Fruit fly (Drosophila melanogaster) whole organism, embryonic: ENCODE results near the gene Cdk5alpha.
A peak's percentile ranks its signal among the peaks of the same experiment; 100 is the strongest.

Experiments
- Bteb2 ChIP-seq: fragments of 200-800 bp; sonication (Bioruptor generic); optimal IDR thresholded peaks from 2 replicates; lab custom pipeline; 2016; ENCODE audit warnings: missing biosample characterization, missing genetic modification characterization
- CG10267 ChIP-seq: fragments of 200-800 bp; sonication (Bioruptor generic); optimal IDR thresholded peaks from 2 replicates; lab custom pipeline; 2018; ENCODE audit warnings: missing biosample characterization, mild to moderate bottlenecking, missing genetic modification characterization, moderate library complexity
- CG10366 ChIP-seq: fragments of 200-800 bp; sonication (Bioruptor generic); IDR thresholded peaks from 2 replicates; pipeline ENCODE4 v1.3.6; 2022; ENCODE audit warnings: missing biosample characterization, missing genetic modification characterization
- CG10654 ChIP-seq: fragments of 200-800 bp; sonication (Bioruptor generic); optimal IDR thresholded peaks from 2 replicates; lab custom pipeline; 2016; ENCODE audit warnings: missing biosample characterization, missing genetic modification characterization
- CG12155 ChIP-seq: fragments of 200-800 bp; sonication (Bioruptor generic); optimal IDR thresholded peaks from 3 replicates; lab custom pipeline; 2016; ENCODE audit warnings: missing biosample characterization, missing genetic modification characterization
- CG13287 ChIP-seq: fragments of 200-800 bp; sonication (Bioruptor generic); IDR thresholded peaks from 2 replicates; pipeline ENCODE4 v1.3.6; 2022; ENCODE audit warnings: missing biosample characterization, missing genetic modification characterization; ENCODE audit not compliant: partially characterized antibody
- CG14667 ChIP-seq: fragments of 200-800 bp; sonication (Bioruptor generic); IDR thresholded peaks from 2 replicates; pipeline ENCODE4 v1.3.6; 2022; ENCODE audit warnings: missing biosample characterization, missing genetic modification characterization
- CG14965 ChIP-seq: fragments of 200-800 bp; sonication (Bioruptor generic); optimal IDR thresholded peaks from 2 replicates; lab custom pipeline; 2016; ENCODE audit warnings: missing biosample characterization, missing genetic modification characterization, borderline replicate concordance
- CG15011 ChIP-seq: fragments of 200-800 bp; sonication (Bioruptor generic); optimal IDR thresholded peaks from 3 replicates; lab custom pipeline; 2018; ENCODE audit warnings: missing biosample characterization, mild to moderate bottlenecking, missing genetic modification characterization
- CG16813 ChIP-seq: fragments of 200-800 bp; sonication (Bioruptor generic); IDR thresholded peaks from 3 replicates; pipeline ENCODE4 v1.3.6; 2022; ENCODE audit warnings: missing biosample characterization, missing genetic modification characterization; ENCODE audit not compliant: partially characterized antibody
- CG16863 ChIP-seq: fragments of 200-800 bp; sonication (Bioruptor generic); optimal IDR thresholded peaks from 3 replicates; lab custom pipeline; 2016; ENCODE audit warnings: missing biosample characterization, missing genetic modification characterization
- CG17912 ChIP-seq: fragments of 200-800 bp; sonication (Bioruptor generic); optimal IDR thresholded peaks from 2 replicates; lab custom pipeline; 2018; ENCODE audit warnings: missing biosample characterization, mild to moderate bottlenecking, missing genetic modification characterization
- CG2199 ChIP-seq: fragments of 200-800 bp; sonication (Bioruptor generic); IDR thresholded peaks from 3 replicates; pipeline ENCODE4 v1.3.6; 2022; ENCODE audit warnings: missing biosample characterization, missing genetic modification characterization
- CG2875 ChIP-seq: fragments of 200-800 bp; sonication (Bioruptor generic); optimal IDR thresholded peaks from 2 replicates; lab custom pipeline; 2017; ENCODE audit warnings: missing biosample characterization, mild to moderate bottlenecking, missing genetic modification characterization, missing genetic modification reagents
- CG3065 ChIP-seq: fragments of 200-800 bp; sonication (Bioruptor generic); optimal IDR thresholded peaks from 2 replicates; lab custom pipeline; 2016; ENCODE audit warnings: missing biosample characterization, missing genetic modification characterization
- CG32532 ChIP-seq: fragments of 200-800 bp; sonication (Bioruptor generic); IDR thresholded peaks from 2 replicates; pipeline ENCODE4 v1.3.6; 2022; ENCODE audit warnings: missing biosample characterization, missing genetic modification characterization
- CG33557 ChIP-seq: fragments of 200-800 bp; sonication (Bioruptor generic); optimal IDR thresholded peaks from 2 replicates; lab custom pipeline; 2019; ENCODE audit warnings: missing biosample characterization, mild to moderate bottlenecking, missing genetic modification characterization, moderate library complexity
- CG43689 ChIP-seq: fragments of 200-800 bp; sonication (Bioruptor generic); IDR thresholded peaks from 2 replicates; pipeline ENCODE4 v1.3.6; 2022; ENCODE audit warnings: missing biosample characterization, missing genetic modification characterization
- CG4707 ChIP-seq: fragments of 200-800 bp; sonication (Bioruptor generic); optimal IDR thresholded peaks from 2 replicates; lab custom pipeline; 2018; ENCODE audit warnings: missing biosample characterization, mild to moderate bottlenecking, missing genetic modification characterization, moderate library complexity
- CG7556 ChIP-seq: fragments of 200-800 bp; sonication (Bioruptor generic); optimal IDR thresholded peaks from 2 replicates; lab custom pipeline; 2017; ENCODE audit warnings: missing biosample characterization, mild to moderate bottlenecking, missing genetic modification characterization
- CG7839 ChIP-seq: fragments of 200-800 bp; sonication (Bioruptor generic); optimal IDR thresholded peaks from 3 replicates; lab custom pipeline; 2018; ENCODE audit warnings: missing biosample characterization, mild to moderate bottlenecking, missing genetic modification characterization, moderate library complexity
- CG8290 ChIP-seq, 3 experiments: fragments of 200-800 bp; sonication (Bioruptor generic); optimal IDR thresholded peaks; 2 replicates each; lab custom pipeline; 2016 to 2019; ENCODE audit warnings: missing biosample characterization in 3 of 3, missing genetic modification characterization in 3 of 3, mild to moderate bottlenecking in 2 of 3, moderate library complexity in 1 of 3
- Dip2 ChIP-seq: fragments of 200-800 bp; sonication (Bioruptor generic); IDR thresholded peaks from 2 replicates; pipeline ENCODE4 v1.3.6; 2022; ENCODE audit warnings: missing biosample characterization, missing genetic modification characterization
- ERR ChIP-seq: fragments of 200-800 bp; sonication (Bioruptor generic); optimal IDR thresholded peaks from 2 replicates; lab custom pipeline; 2016; ENCODE audit warnings: missing biosample characterization, missing genetic modification characterization
- GATAe ChIP-seq: fragments of 200-800 bp; sonication (Bioruptor generic); conservative IDR thresholded peaks from 2 replicates; pipeline ENCODE4 v1.3.6; 2022; ENCODE audit warnings: missing biosample characterization, missing genetic modification characterization
- H15 ChIP-seq: fragments of 200-800 bp; sonication (Bioruptor generic); IDR thresholded peaks from 3 replicates; pipeline ENCODE4 v1.3.6; 2022; ENCODE audit warnings: missing biosample characterization, missing genetic modification characterization
- HLH54F ChIP-seq: fragments of 200-800 bp; sonication (Bioruptor generic); optimal IDR thresholded peaks from 3 replicates; lab custom pipeline; 2016; ENCODE audit warnings: missing biosample characterization, missing genetic modification characterization
- Hr78 ChIP-seq, 2 experiments: fragments of 200-800 bp in 1 of 2; fragments of >200 bp in 1 of 2; sonication (Bioruptor generic) in 1 of 2; optimal IDR thresholded peaks; 2 replicates each; lab custom pipeline; 2017 to 2019; ENCODE audit warnings: missing biosample characterization in 2 of 2, missing genetic modification characterization in 2 of 2, mild to moderate bottlenecking in 1 of 2, moderate library complexity in 1 of 2
- MBD-R2 ChIP-seq: fragments of 200-800 bp; sonication (Bioruptor generic); IDR thresholded peaks from 2 replicates; pipeline ENCODE4 v1.3.6; 2022; ENCODE audit warnings: missing biosample characterization, missing genetic modification characterization
- Max ChIP-seq: fragments of 200-800 bp; sonication (Bioruptor generic); optimal IDR thresholded peaks from 2 replicates; lab custom pipeline; 2016; ENCODE audit warnings: missing biosample characterization, mild to moderate bottlenecking, missing genetic modification characterization
- NK7.1 ChIP-seq: fragments of 200-800 bp; sonication (Bioruptor generic); optimal IDR thresholded peaks from 3 replicates; lab custom pipeline; 2016; ENCODE audit warnings: missing biosample characterization, missing genetic modification characterization
- Optix ChIP-seq: fragments of 200-800 bp; sonication (Bioruptor generic); IDR thresholded peaks from 3 replicates; pipeline ENCODE4 v1.3.6; 2022; ENCODE audit warnings: missing biosample characterization, missing genetic modification characterization
- Rfx ChIP-seq: fragments of 200-800 bp; sonication (Bioruptor generic); IDR thresholded peaks from 2 replicates; pipeline ENCODE4 v1.3.6; 2022; ENCODE audit warnings: missing biosample characterization, missing genetic modification characterization
- Spps ChIP-seq: fragments of 200-800 bp; sonication (Bioruptor generic); optimal IDR thresholded peaks from 2 replicates; lab custom pipeline; 2018; ENCODE audit warnings: missing biosample characterization, mild to moderate bottlenecking, missing genetic modification characterization
- Taf1 ChIP-seq: fragments of 200-800 bp; sonication (Bioruptor generic); IDR thresholded peaks from 2 replicates; pipeline ENCODE4 v1.3.6; 2022; ENCODE audit warnings: missing biosample characterization, missing genetic modification characterization
- chif ChIP-seq, 2 experiments: fragments of 200-800 bp; sonication (Bioruptor generic); optimal IDR thresholded peaks; 3 replicates each; lab custom pipeline; 2016; ENCODE audit warnings: missing biosample characterization in 2 of 2, missing genetic modification characterization in 2 of 2
- chm ChIP-seq: fragments of 200-800 bp; sonication (Bioruptor generic); IDR thresholded peaks from 2 replicates; pipeline ENCODE4 v1.3.6; 2022; ENCODE audit warnings: missing biosample characterization, missing genetic modification characterization
- dati ChIP-seq: fragments of 200-800 bp; sonication (Bioruptor generic); IDR thresholded peaks from 2 replicates; pipeline ENCODE4 v1.3.6; 2022; ENCODE audit warnings: missing biosample characterization, missing genetic modification characterization
- dimm ChIP-seq: fragments of 200-800 bp; sonication (Bioruptor generic); IDR thresholded peaks from 2 replicates; pipeline ENCODE4 v1.3.6; 2022; ENCODE audit warnings: missing biosample characterization, missing genetic modification characterization
- fu2 ChIP-seq: fragments of 200-800 bp; sonication (Bioruptor generic); optimal IDR thresholded peaks from 2 replicates; lab custom pipeline; 2016; ENCODE audit warnings: missing biosample characterization, missing genetic modification characterization
- h ChIP-seq: fragments of >200 bp; optimal IDR thresholded peaks from 2 replicates; lab custom pipeline; 2017
- her ChIP-seq: fragments of 200-800 bp; sonication (Bioruptor generic); optimal IDR thresholded peaks from 2 replicates; lab custom pipeline; 2016; ENCODE audit warnings: missing biosample characterization, missing genetic modification characterization
- insv ChIP-seq, 2 experiments: fragments of 200-800 bp; sonication (Bioruptor generic); optimal IDR thresholded peaks; 3 replicates each; lab custom pipeline; 2016 to 2018; ENCODE audit warnings: missing biosample characterization in 2 of 2, missing genetic modification characterization in 2 of 2
- knrl ChIP-seq: fragments of 200-800 bp; sonication (Bioruptor generic); IDR thresholded peaks from 3 replicates; pipeline ENCODE4 v1.3.6; 2022; ENCODE audit warnings: missing biosample characterization, missing genetic modification characterization; ENCODE audit not compliant: partially characterized antibody
- nau ChIP-seq: fragments of 200-800 bp; sonication (Bioruptor generic); optimal IDR thresholded peaks from 3 replicates; lab custom pipeline; 2017; ENCODE audit warnings: missing biosample characterization, mild to moderate bottlenecking, missing genetic modification characterization, missing genetic modification reagents
- pho ChIP-seq: fragments of 200-800 bp; sonication (Bioruptor generic); optimal IDR thresholded peaks from 2 replicates; lab custom pipeline; 2016; ENCODE audit warnings: missing biosample characterization, missing genetic modification characterization
- pnt ChIP-seq: fragments of 200-800 bp; sonication (Bioruptor generic); optimal IDR thresholded peaks from 3 replicates; lab custom pipeline; 2016; ENCODE audit warnings: missing biosample characterization, missing genetic modification characterization
- repo ChIP-seq: fragments of 200-800 bp; sonication (Bioruptor generic); optimal IDR thresholded peaks from 2 replicates; lab custom pipeline; 2016; ENCODE audit warnings: missing biosample characterization, missing genetic modification characterization
- stc ChIP-seq: fragments of 200-800 bp; sonication (Bioruptor generic); IDR thresholded peaks from 2 replicates; pipeline ENCODE4 v1.3.6; 2022; ENCODE audit warnings: missing biosample characterization, missing genetic modification characterization
- trh ChIP-seq: fragments of 200-800 bp; sonication (Bioruptor generic); optimal IDR thresholded peaks from 2 replicates; lab custom pipeline; 2016; ENCODE audit warnings: missing biosample characterization, missing genetic modification characterization
- zen ChIP-seq: fragments of 200-800 bp; sonication (Bioruptor generic); optimal IDR thresholded peaks from 3 replicates; lab custom pipeline; 2018; ENCODE audit warnings: missing biosample characterization, mild to moderate bottlenecking, missing genetic modification characterization, moderate library complexity
- zfh2 ChIP-seq: fragments of 200-800 bp; sonication (Bioruptor generic); optimal IDR thresholded peaks from 2 replicates; lab custom pipeline; 2016; ENCODE audit warnings: missing biosample characterization, missing genetic modification characterization

The Cdk5alpha gene

dm6 chr2L:10342471-10342870 lies 31.7 kb upstream of the Cdk5alpha start, which contains the start of gene Sps2 (continued):
- no peak for TF ChIP-seq chif (GFP tag; optimal IDR thresholded peaks at IDR 0.05; lab: Kevin White, UChicago)
- peak; percentile 75; the same call in 2 of the 3 replicates for TF ChIP-seq knrl (GFP tag; lab: Robert Waterston, UW)
- TF ChIP-seq Rfx (GFP tag; lab: Robert Waterston, UW): no peak
- peak; percentile 48 for TF ChIP-seq CG8290 (GFP tag; optimal IDR thresholded peaks at IDR 0.05; lab: Kevin White, UChicago)
- TF ChIP-seq CG8290 (tag; optimal IDR thresholded peaks at IDR 0.05; lab: Kevin White, UChicago): peak in 1 of 2 experiments; percentile 53
- TF ChIP-seq Max (GFP tag; lab: Kevin White, UChicago): peak; percentile 3
- TF ChIP-seq Bteb2: no peak
- TF ChIP-seq MBD-R2: peak; percentile 89
- no peak for TF ChIP-seq CG33557 (GFP tag; lab: Kevin White, UChicago)
- TF ChIP-seq CG10267 (tag; lab: Kevin White, UChicago): peak; percentile 19
- TF ChIP-seq GATAe (GFP tag; lab: Robert Waterston, UW): peak; percentile 27; the same call in 1 of the 2 replicates
- TF ChIP-seq CG3065: no peak
- TF ChIP-seq insv (GFP tag; optimal IDR thresholded peaks at IDR 0.05; lab: Kevin White, UChicago): no peak
- TF ChIP-seq chm: no peak
- no peak for TF ChIP-seq pho (GFP tag; lab: Kevin White, UChicago)
- TF ChIP-seq zen (tag; lab: Kevin White, UChicago): no peak
- TF ChIP-seq fu2 (GFP tag; lab: Kevin White, UChicago): no peak
- peak; percentile 85 for TF ChIP-seq CG13287 (GFP tag; lab: Robert Waterston, UW)
- no peak for TF ChIP-seq CG14965 (GFP tag; lab: Kevin White, UChicago)
- 0 out of 3 replicates have a peak, but pooled peaks have one; percentile 27 for TF ChIP-seq CG2199 (GFP tag; lab: Robert Waterston, UW)
- TF ChIP-seq dati (GFP tag; lab: Robert Waterston, UW): no peak
- no peak for TF ChIP-seq CG14667 (GFP tag; lab: Robert Waterston, UW)
- no peak for TF ChIP-seq stc
- no peak for TF ChIP-seq HLH54F (GFP tag; lab: Kevin White, UChicago)
- no peak for TF ChIP-seq Spps (tag; lab: Kevin White, UChicago)
- TF ChIP-seq pnt (GFP tag; lab: Kevin White, UChicago): no peak
- TF ChIP-seq Dip2 (GFP tag; lab: Robert Waterston, UW): no peak
- no peak for TF ChIP-seq CG7556
- TF ChIP-seq CG10654 (GFP tag; lab: Kevin White, UChicago): no peak
- no peak for TF ChIP-seq repo (GFP tag; lab: Kevin White, UChicago)
- no peak for TF ChIP-seq CG12155
- no peak for TF ChIP-seq CG4707 (GFP tag; lab: Kevin White, UChicago)
- TF ChIP-seq CG17912 (GFP tag; lab: Kevin White, UChicago): no peak
- TF ChIP-seq CG43689 (GFP tag; lab: Robert Waterston, UW): no peak
- no peak for TF ChIP-seq CG16863 (GFP tag; lab: Kevin White, UChicago)
- no peak for TF ChIP-seq Taf1
- TF ChIP-seq Hr78 (GFP tag; optimal IDR thresholded peaks at IDR 0.05; lab: Kevin White, UChicago): no peak
- TF ChIP-seq Optix (GFP tag; lab: Robert Waterston, UW): no peak
- TF ChIP-seq h: no peak
- TF ChIP-seq CG2875 (GFP tag; lab: Kevin White, UChicago): no peak

- TF ChIP-seq ERR (no peak), CG10366 (GFP tag; lab: Robert Waterston, UW) (no peak), trh (GFP tag; lab: Kevin White, UChicago) (no peak), nau (GFP tag; lab: Kevin White, UChicago) (no peak), CG16813 (GFP tag; lab: Robert Waterston, UW) (peak; percentile 47; the same call in 1 of the 3 replicates), her (GFP tag; lab: Kevin White, UChicago) (no peak), CG32532 (GFP tag; lab: Robert Waterston, UW) (peak; percentile 58; the same call in 1 of the 2 replicates), CG7839 (tag; lab: Kevin White, UChicago) (peak; percentile 13), dimm (no peak), CG8290 (GFP tag; optimal IDR thresholded peaks at IDR 0.05; lab: Kevin White, UChicago) (peak; percentile 19), CG8290 (tag; optimal IDR thresholded peaks at IDR 0.05; lab: Kevin White, UChicago) (peak in 1 of 2 experiments; percentile 40), CG2875 (GFP tag; lab: Kevin White, UChicago) (no peak), zfh2 (GFP tag; lab: Kevin White, UChicago) (no peak), H15 (GFP tag; lab: Robert Waterston, UW) (no peak), CG15011 (GFP tag; lab: Kevin White, UChicago) (no peak), NK7.1 (GFP tag; lab: Kevin White, UChicago) (no peak)
Observed at dm6 chr2L:10341405-10341804, 30.6 kb upstream of the Cdk5alpha start, which contains the start of gene CG31715. TSS of gene CG31715 (plus strand) at chr2L:10341616.
